Fruit fly (Drosophila melanogaster) whole organism, wandering third instar larva: ENCODE measurements around the gene CCT2.

Source experiments
- Abd-B ChIP-seq: fragments of >200 bp; optimal IDR thresholded peaks from 2 replicates; lab custom pipeline; 2017; ENCODE audit warnings: missing biosample characterization, missing genetic modification characterization
- Hnf4 ChIP-seq: fragments of 200-800 bp; sonication (Bioruptor generic); optimal IDR thresholded peaks from 2 replicates; lab custom pipeline; 2016; ENCODE audit warnings: missing biosample characterization, mild to moderate bottlenecking, missing genetic modification characterization
- Hr78 ChIP-seq: fragments of >200 bp; optimal IDR thresholded peaks from 2 replicates; lab custom pipeline; 2017; ENCODE audit warnings: missing biosample characterization, missing genetic modification characterization
- Jra ChIP-seq: sonication (Bioruptor generic); optimal IDR thresholded peaks from 2 replicates; lab custom pipeline; 2016; ENCODE audit warnings: missing biosample characterization, missing genetic modification characterization
- Mio ChIP-seq: sonication (Bioruptor generic); optimal IDR thresholded peaks from 2 replicates; lab custom pipeline; 2016; ENCODE audit warnings: missing biosample characterization, missing genetic modification characterization
- Myc ChIP-seq: fragments of >200 bp; optimal IDR thresholded peaks from 2 replicates; lab custom pipeline; 2017
- OdsH ChIP-seq: fragments of 200-800 bp; sonication (Bioruptor generic); optimal IDR thresholded peaks from 2 replicates; lab custom pipeline; 2016; ENCODE audit warnings: missing biosample characterization, mild to moderate bottlenecking, missing genetic modification characterization
- Rel ChIP-seq, 2 experiments: fragments of 200-800 bp; sonication (Bioruptor generic) in 1 of 2; optimal IDR thresholded peaks; 2 replicates in 1 of 2; 3 replicates in 1 of 2; lab custom pipeline; 2016 to 2019; ENCODE audit warnings: mild to moderate bottlenecking in 2 of 2, missing biosample characterization in 2 of 2, missing genetic modification characterization in 2 of 2, moderate library complexity in 1 of 2
- lola ChIP-seq: fragments of >200 bp; optimal IDR thresholded peaks from 2 replicates; lab custom pipeline; 2017; ENCODE audit warnings: missing biosample characterization, missing genetic modification characterization
- psq ChIP-seq: fragments of 200-800 bp; sonication (Bioruptor generic); optimal IDR thresholded peaks from 3 replicates; lab custom pipeline; 2017; ENCODE audit warnings: missing biosample characterization, mild to moderate bottlenecking, missing genetic modification characterization, moderate library complexity
- rgr ChIP-seq: fragments of 200-800 bp; sonication (Bioruptor generic); optimal IDR thresholded peaks from 3 replicates; lab custom pipeline; 2016; ENCODE audit warnings: missing biosample characterization, mild to moderate bottlenecking, missing genetic modification characterization
- usp ChIP-seq: fragments of >200 bp; optimal IDR thresholded peaks from 2 replicates; lab custom pipeline; 2017; ENCODE audit warnings: missing biosample characterization, missing genetic modification characterization
- woc ChIP-seq: sonication (Bioruptor generic); optimal IDR thresholded peaks from 2 replicates; lab custom pipeline; 2016; ENCODE audit warnings: missing biosample characterization, mild to moderate bottlenecking, missing genetic modification characterization

DNA sequence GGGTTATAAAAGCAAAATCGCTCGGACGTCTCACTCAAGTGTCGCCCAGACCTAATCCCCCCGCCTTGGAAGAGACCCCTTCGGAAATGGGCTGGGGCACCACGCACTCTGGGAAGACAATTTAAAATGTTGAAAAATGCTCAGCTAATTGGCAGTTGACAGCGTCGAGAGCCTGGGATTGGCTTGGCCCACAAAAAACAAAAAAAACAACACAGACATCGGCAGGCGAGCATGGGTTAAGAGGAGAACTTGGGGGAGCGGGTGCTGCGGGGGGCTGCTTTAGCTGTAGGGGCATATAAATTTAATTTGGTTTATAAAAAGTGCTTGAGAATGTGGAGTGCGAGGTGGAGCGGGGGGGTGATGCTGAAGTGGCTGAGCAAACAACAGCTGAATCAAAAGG is 33.2 kb downstream of the CCT2 start:
- TF ChIP-seq Jra (no peak), OdsH (no peak), woc (GFP tag; lab: Kevin White, UChicago) (no peak), psq (GFP tag; lab: Kevin White, UChicago) (no peak), Abd-B (GFP tag; lab: Kevin White, UChicago) (no peak), Myc (lab: Kevin White, UChicago) (no peak), Mio (GFP tag; lab: Kevin White, UChicago) (no peak), Rel (GFP tag; optimal IDR thresholded peaks at IDR 0.05; lab: Kevin White, UChicago) (no peak), Rel (tag; optimal IDR thresholded peaks at IDR 0.05; lab: Kevin White, UChicago) (no peak), rgr (GFP tag; lab: Kevin White, UChicago) (no peak), Hr78 (GFP tag; lab: Kevin White, UChicago) (no peak), usp (no peak), Hnf4 (no peak), lola (GFP tag; lab: Kevin White, UChicago) (no peak)
